Worm (Caenorhabditis elegans) whole organism, young adult: ENCODE results near the gene col-106.

Experiments
- F23B12.7 ChIP-seq: sonication (generic microtip); optimal IDR thresholded peaks from 2 replicates; lab custom pipeline; 2017; ENCODE audit warnings: missing genetic modification characterization, mild to moderate bottlenecking, missing compliant biosample characterization, antibody characterized with exemption, moderate library complexity; ENCODE audit not compliant: insufficient read depth
- F55B11.4 ChIP-seq: sonication (generic microtip); optimal IDR thresholded peaks from 2 replicates; lab custom pipeline; 2016; ENCODE audit warnings: missing compliant biosample characterization, missing genetic modification characterization, borderline replicate concordance; ENCODE audit not compliant: insufficient read depth
- ama-1 ChIP-seq, 3 experiments: fragments of 150-350 bp in 1 of 3; sonication (generic microtip) in 2 of 3; optimal IDR thresholded peaks; 2 replicates each; lab custom pipeline; 2014 to 2018; ENCODE audit warnings: missing biosample characterization in 2 of 3, missing genetic modification characterization in 2 of 3, missing genetic modification reagents in 2 of 3
- cebp-1 ChIP-seq, 2 experiments: fragments of 200-800 bp in 1 of 2; sonication (Bioruptor generic) in 1 of 2; sonication (generic microtip) in 1 of 2; IDR thresholded peaks in 1 of 2; optimal IDR thresholded peaks in 1 of 2; 2 replicates each; pipeline versions ENCODE4 v1.3.6 to Lab custom; 2017 to 2022; ENCODE audit warnings: missing compliant biosample characterization in 2 of 2, missing genetic modification characterization in 2 of 2, mild to moderate bottlenecking in 1 of 2, missing genetic modification reagents in 1 of 2, moderate library complexity in 1 of 2
- ceh-40 ChIP-seq: fragments of 200-800 bp; sonication (Bioruptor generic); IDR thresholded peaks from 2 replicates; pipeline ENCODE4 v1.3.6; 2022; ENCODE audit warnings: missing genetic modification characterization, missing compliant biosample characterization
- efl-1 ChIP-seq: fragments of 150-350 bp; optimal IDR thresholded peaks from 2 replicates; lab custom pipeline; 2014; ENCODE audit warnings: missing biosample characterization, missing genetic modification reagents, missing genetic modification characterization
- mel-28 ChIP-seq: sonication (generic microtip); optimal IDR thresholded peaks from 2 replicates; lab custom pipeline; 2016; ENCODE audit warnings: borderline replicate concordance, mild to moderate bottlenecking, missing genetic modification characterization, missing compliant biosample characterization
- snpc-1.1 ChIP-seq: sonication (generic microtip); optimal IDR thresholded peaks from 2 replicates; lab custom pipeline; 2017; ENCODE audit warnings: missing genetic modification characterization, mild to moderate bottlenecking, missing compliant biosample characterization, antibody characterized with exemption, moderate library complexity, missing genotype, missing genetic modification reagents; ENCODE audit not compliant: insufficient read depth
- snpc-1.3 ChIP-seq: sonication (generic microtip); optimal IDR thresholded peaks from 2 replicates; lab custom pipeline; 2017; ENCODE audit warnings: missing genetic modification characterization, mild to moderate bottlenecking, missing compliant biosample characterization, antibody characterized with exemption, moderate library complexity, missing genotype, missing genetic modification reagents; ENCODE audit not compliant: insufficient read depth
- snpc-4 ChIP-seq, 5 experiments: fragments of 150-350 bp in 1 of 5; sonication (generic microtip) in 4 of 5; optimal IDR thresholded peaks; 2 replicates each; lab custom pipeline; 2014 to 2018; ENCODE audit warnings: missing genetic modification characterization in 5 of 5, missing biosample characterization in 3 of 5, antibody characterized with exemption in 2 of 5, mild to moderate bottlenecking in 2 of 5, missing compliant biosample characterization in 2 of 5, missing genotype in 2 of 5, moderate library complexity in 2 of 5, missing genetic modification reagents in 1 of 5
- tbx-9 ChIP-seq: sonication (generic microtip); optimal IDR thresholded peaks from 2 replicates; lab custom pipeline; 2016; ENCODE audit warnings: borderline replicate concordance, missing genetic modification characterization, inconsistent platforms, missing compliant biosample characterization
- unc-62 ChIP-seq: fragments of 150-350 bp; optimal IDR thresholded peaks from 2 replicates; lab custom pipeline; 2014; ENCODE audit warnings: missing biosample characterization, missing genetic modification reagents, missing genetic modification characterization

DNA sequence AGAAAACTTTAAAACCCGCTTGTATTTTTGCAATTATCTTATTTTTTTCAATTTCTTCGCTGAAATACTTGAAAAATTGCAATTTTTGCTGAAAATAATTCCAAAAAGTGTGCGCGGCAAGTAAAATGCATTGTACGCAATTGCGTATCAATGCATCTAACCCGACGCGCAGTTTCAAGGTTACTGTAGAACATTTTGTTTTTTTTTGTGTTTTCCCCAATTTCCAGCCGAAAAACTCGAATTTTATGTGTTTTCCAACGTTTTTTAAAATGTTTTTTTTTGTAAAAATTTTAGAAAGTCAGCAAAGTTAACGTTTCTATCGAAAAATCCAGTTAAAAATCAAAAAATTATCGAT, 36.1 kb upstream of the col-106 start:
- TF ChIP-seq F55B11.4 (tag; lab: Kevin White, UChicago), result no peak
- TF ChIP-seq snpc-1.1 (tag; lab: Kevin White, UChicago), result no peak
- no peak for TF ChIP-seq unc-62
- TF ChIP-seq ceh-40 (GFP tag; lab: Robert Waterston, UW), result no peak
- no peak for TF ChIP-seq tbx-9
- no peak for TF ChIP-seq snpc-4 (GFP tag; optimal IDR thresholded peaks at IDR 0.05; lab: Kevin White, UChicago)
- no peak for TF ChIP-seq snpc-4 (tag; optimal IDR thresholded peaks at IDR 0.05; lab: Kevin White, UChicago)
- no peak for TF ChIP-seq cebp-1 (GFP tag; IDR thresholded peaks at IDR 0.05; lab: Robert Waterston, UW)
- TF ChIP-seq cebp-1 (tag; optimal IDR thresholded peaks at IDR 0.05; lab: Kevin White, UChicago), result no peak
- TF ChIP-seq snpc-1.3 (tag; lab: Kevin White, UChicago), result no peak
- no peak for TF ChIP-seq mel-28
- TF ChIP-seq efl-1, result no peak
- TF ChIP-seq ama-1 (optimal IDR thresholded peaks at IDR 0.05; lab: Kevin White, UChicago), result no peak
- TF ChIP-seq ama-1 (GFP tag; optimal IDR thresholded peaks at IDR 0.05; lab: Kevin White, UChicago), result no peak
- no peak for TF ChIP-seq F23B12.7 (tag; lab: Kevin White, UChicago)
